Worm (Caenorhabditis elegans): ENCODE measurements around the gene plpp-1.1.

The plpp-1.1 gene

ce11 chrII:3877127-3877526 lies 50.7 kb downstream of the plpp-1.1 start, which contains the start of gene nep-3:
Gene nep-3 (minus strand): TSS chrII:3877227.
- TF ChIP-seq T22C8.4 (GFP tag; IDR thresholded peaks at IDR 0.05) (no peak), ztf-29 (GFP tag; IDR thresholded peaks at IDR 0.05) (no peak), tab-1 (GFP tag; IDR thresholded peaks at IDR 0.05) (no peak), klf-2 (GFP tag; conservative IDR thresholded peaks at IDR 0.05) (no peak)
